Fruit fly (Drosophila melanogaster) whole organism, embryonic: Measurements from ENCODE around the gene CG17233.

Experiments used
- Atf3 ChIP-seq: fragments of 200-800 bp; sonication (Bioruptor generic); optimal IDR thresholded peaks from 3 replicates; lab custom pipeline; 2016; ENCODE audit warnings: missing biosample characterization, missing genetic modification characterization
- B-H1 ChIP-seq: fragments of 200-800 bp; sonication (Bioruptor generic); IDR thresholded peaks from 3 replicates; pipeline ENCODE4 v1.3.6; 2022; ENCODE audit warnings: missing biosample characterization, missing genetic modification characterization
- BtbVII ChIP-seq: fragments of 200-800 bp; sonication (Bioruptor generic); optimal IDR thresholded peaks from 3 replicates; lab custom pipeline; 2017; ENCODE audit warnings: missing biosample characterization, mild to moderate bottlenecking, missing genetic modification characterization
- CG31365 ChIP-seq: fragments of 200-800 bp; sonication (Bioruptor generic); optimal IDR thresholded peaks from 2 replicates; lab custom pipeline; 2018; ENCODE audit warnings: missing biosample characterization, mild to moderate bottlenecking, missing genetic modification characterization
- CG4328 ChIP-seq: fragments of 200-800 bp; sonication (Bioruptor generic); optimal IDR thresholded peaks from 3 replicates; lab custom pipeline; 2017; ENCODE audit warnings: missing biosample characterization, missing genetic modification reagents, missing genetic modification characterization
- Drgx ChIP-seq: fragments of 200-800 bp; sonication (Bioruptor generic); IDR thresholded peaks from 2 replicates; pipeline ENCODE4 v1.3.6; 2022; ENCODE audit warnings: missing biosample characterization, missing genetic modification characterization
- Hr78 ChIP-seq, 2 experiments: fragments of 200-800 bp in 1 of 2; fragments of >200 bp in 1 of 2; sonication (Bioruptor generic) in 1 of 2; optimal IDR thresholded peaks; 2 replicates each; lab custom pipeline; 2017 to 2019; ENCODE audit warnings: missing biosample characterization in 2 of 2, missing genetic modification characterization in 2 of 2, mild to moderate bottlenecking in 1 of 2, moderate library complexity in 1 of 2
- Max ChIP-seq: fragments of 200-800 bp; sonication (Bioruptor generic); optimal IDR thresholded peaks from 2 replicates; lab custom pipeline; 2016; ENCODE audit warnings: missing biosample characterization, mild to moderate bottlenecking, missing genetic modification characterization
- Myb ChIP-seq: fragments of 200-800 bp; sonication (Bioruptor generic); optimal IDR thresholded peaks from 2 replicates; lab custom pipeline; 2016; ENCODE audit warnings: missing biosample characterization, missing genetic modification characterization
- Ssrp ChIP-seq: fragments of 200-800 bp; sonication (Bioruptor generic); optimal IDR thresholded peaks from 2 replicates; lab custom pipeline; 2018; ENCODE audit warnings: missing biosample characterization, mild to moderate bottlenecking, missing genetic modification characterization, moderate library complexity
- caup ChIP-seq: fragments of 200-800 bp; sonication (Bioruptor generic); optimal IDR thresholded peaks from 3 replicates; lab custom pipeline; 2017; ENCODE audit warnings: missing biosample characterization, mild to moderate bottlenecking, missing genetic modification characterization, moderate library complexity; ENCODE audit not compliant: severe bottlenecking
- pho ChIP-seq: fragments of 200-800 bp; sonication (Bioruptor generic); optimal IDR thresholded peaks from 2 replicates; lab custom pipeline; 2016; ENCODE audit warnings: missing biosample characterization, missing genetic modification characterization
- wor ChIP-seq: fragments of 200-800 bp; sonication (Bioruptor generic); IDR thresholded peaks from 2 replicates; pipeline ENCODE4 v1.3.6; 2022; ENCODE audit warnings: missing biosample characterization, missing genetic modification characterization
- yki ChIP-seq: fragments of >200 bp; optimal IDR thresholded peaks from 3 replicates; lab custom pipeline; 2018

- TF ChIP-seq Hr78 (GFP tag; optimal IDR thresholded peaks at IDR 0.05; lab: Kevin White, UChicago) (no peak), Drgx (GFP tag; lab: Robert Waterston, UW) (no peak), CG4328 (no peak), Ssrp (tag; lab: Kevin White, UChicago) (no peak), Max (no peak), B-H1 (GFP tag; lab: Robert Waterston, UW) (no peak), caup (GFP tag; lab: Kevin White, UChicago) (no peak), wor (GFP tag; lab: Robert Waterston, UW) (no peak), yki (no peak), pho (no peak), CG31365 (tag; lab: Kevin White, UChicago) (no peak), Myb (GFP tag; lab: Kevin White, UChicago) (no peak), BtbVII (no peak), Atf3 (GFP tag; lab: Kevin White, UChicago) (no peak)
These were observed 40.2 kb downstream of the CG17233 start, which contains the start of gene obst-F for dm6 chr3L:20201538-20201937.
